Fruit fly (Drosophila melanogaster): ENCODE results near the gene Oat.
A peak's percentile ranks its signal among the peaks of the same experiment; 100 is the strongest.

Gene Oat

DNA sequence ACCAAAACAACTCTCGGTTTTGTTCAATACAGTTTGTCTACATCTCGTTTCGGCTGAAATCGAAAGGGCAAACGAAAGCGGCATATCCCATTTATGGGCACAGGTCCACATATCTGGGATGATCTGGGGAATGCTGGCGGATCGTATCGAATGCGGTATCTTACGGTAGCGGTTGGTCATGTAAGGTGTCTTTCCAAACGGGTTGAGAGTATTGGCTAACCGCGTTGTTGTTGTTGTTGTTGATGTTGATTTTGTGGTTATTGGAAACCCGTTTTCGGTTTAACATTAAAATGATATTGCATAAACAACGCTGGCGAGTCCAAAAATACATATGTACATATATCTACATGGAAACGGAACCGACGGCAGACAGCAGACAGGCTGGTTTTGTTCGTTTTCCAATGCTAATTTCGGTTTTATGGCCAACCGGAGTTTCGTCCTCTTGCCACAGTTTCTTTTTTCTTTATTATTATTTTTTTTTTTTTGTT lies 44.5 kb upstream of the Oat start (continued):
- TF ChIP-seq ash1 (GFP tag; optimal IDR thresholded peaks at IDR 0.05), result no peak
- TF ChIP-seq CG13424 (tag; optimal IDR thresholded peaks at IDR 0.05), result no peak
- no peak for TF ChIP-seq CG10462 (GFP tag; optimal IDR thresholded peaks at IDR 0.05)
- TF ChIP-seq run (tag; optimal IDR thresholded peaks at IDR 0.05), result peak; percentile 48
- no peak for TF ChIP-seq schlank (tag; optimal IDR thresholded peaks at IDR 0.05)
- TF ChIP-seq B-H2 (GFP tag; optimal IDR thresholded peaks at IDR 0.05), result peak; percentile 20
- TF ChIP-seq Dip3 (GFP tag; optimal IDR thresholded peaks at IDR 0.05), result no peak
- TF ChIP-seq CG8944 (GFP tag; optimal IDR thresholded peaks at IDR 0.05), result no peak
- no peak for TF ChIP-seq Jarid2 (GFP tag; optimal IDR thresholded peaks at IDR 0.05)
- TF ChIP-seq Ravus (GFP tag; IDR thresholded peaks at IDR 0.05), result no peak
- no peak for TF ChIP-seq gro (GFP tag; optimal IDR thresholded peaks at IDR 0.05)
- peak; percentile 29 for TF ChIP-seq CG18262 (tag; optimal IDR thresholded peaks at IDR 0.05)
- TF ChIP-seq pros (GFP tag; optimal IDR thresholded peaks at IDR 0.05), result no peak
- TF ChIP-seq unc-4 (GFP tag; IDR thresholded peaks at IDR 0.05; ENCODE audit: partially characterized antibody), result no peak
- TF ChIP-seq trem (tag; optimal IDR thresholded peaks at IDR 0.05), result peak; percentile 16
- no peak for TF ChIP-seq fd96Cb (tag; optimal IDR thresholded peaks at IDR 0.05)
- TF ChIP-seq HLH4C (GFP tag; IDR thresholded peaks at IDR 0.05; ENCODE audit: partially characterized antibody), result no peak
- no peak for TF ChIP-seq slp2 (GFP tag; optimal IDR thresholded peaks at IDR 0.05)
- no peak for TF ChIP-seq CG4617 (GFP tag; optimal IDR thresholded peaks at IDR 0.05; ENCODE audit: borderline replicate concordance)
- no peak for TF ChIP-seq phol (tag; optimal IDR thresholded peaks at IDR 0.05)
- no peak for TF ChIP-seq nerfin-2 (GFP tag; IDR thresholded peaks at IDR 0.05; ENCODE audit: partially characterized antibody)
- TF ChIP-seq lov (optimal IDR thresholded peaks at IDR 0.05), result no peak
- TF ChIP-seq lov (GFP tag; IDR thresholded peaks at IDR 0.05), result no peak
- no peak for TF ChIP-seq CG6272 (GFP tag; IDR thresholded peaks at IDR 0.05)
- TF ChIP-seq CG15269 (tag; optimal IDR thresholded peaks at IDR 0.05), result peak; percentile 26
- TF ChIP-seq tup (GFP tag; optimal IDR thresholded peaks at IDR 0.05), result no peak
- TF ChIP-seq CG9609 (GFP tag; optimal IDR thresholded peaks at IDR 0.05), result no peak
- TF ChIP-seq dpn (GFP tag; optimal IDR thresholded peaks at IDR 0.05), result no peak
- TF ChIP-seq cato (GFP tag; optimal IDR thresholded peaks at IDR 0.05; ENCODE audit: borderline replicate concordance), result no peak
- no peak for TF ChIP-seq CG1647 (GFP tag; optimal IDR thresholded peaks at IDR 0.05)
- TF ChIP-seq CG11085 (GFP tag; IDR thresholded peaks at IDR 0.05), result no peak
- TF ChIP-seq CG10543 (GFP tag; optimal IDR thresholded peaks at IDR 0.05), result no peak
- TF ChIP-seq dimm (GFP tag; IDR thresholded peaks at IDR 0.05), result no peak
- no peak for TF ChIP-seq bowl (GFP tag; IDR thresholded peaks at IDR 0.05)
- TF ChIP-seq Myb (GFP tag; optimal IDR thresholded peaks at IDR 0.05), result no peak
- TF ChIP-seq CG8281 (tag; optimal IDR thresholded peaks at IDR 0.05), result no peak
- TF ChIP-seq Gsc (GFP tag; IDR thresholded peaks at IDR 0.05), result no peak
- no peak for TF ChIP-seq Hand (GFP tag; optimal IDR thresholded peaks at IDR 0.05)
- TF ChIP-seq Sry-δ (GFP tag; optimal IDR thresholded peaks at IDR 0.05), result no peak
- no peak for TF ChIP-seq fu2 (GFP tag; optimal IDR thresholded peaks at IDR 0.05)
- TF ChIP-seq Kr (GFP tag; optimal IDR thresholded peaks at IDR 0.05), result no peak
- no peak for TF ChIP-seq stwl (tag; optimal IDR thresholded peaks at IDR 0.05)
- peak; percentile 53; the same call in 1 of the 2 replicates for TF ChIP-seq chm (GFP tag; IDR thresholded peaks at IDR 0.05)
- no peak for TF ChIP-seq ttk (GFP tag; IDR thresholded peaks at IDR 0.05)
- no peak for TF ChIP-seq kah (GFP tag; optimal IDR thresholded peaks at IDR 0.05)
- no peak for TF ChIP-seq Nf-YB (GFP tag; optimal IDR thresholded peaks at IDR 0.05)
- TF ChIP-seq sob (GFP tag; IDR thresholded peaks at IDR 0.05), result no peak
- TF ChIP-seq CG17186 (GFP tag; optimal IDR thresholded peaks at IDR 0.05), result no peak
- no peak for TF ChIP-seq CG5953 (GFP tag; IDR thresholded peaks at IDR 0.05)
- TF ChIP-seq bsh (GFP tag; optimal IDR thresholded peaks at IDR 0.05), result peak in 1 of 2 experiments; percentile 50
- no peak for TF ChIP-seq seq (GFP tag; IDR thresholded peaks at IDR 0.05)

All from whole organism, embryonic.